Fruit fly (Drosophila melanogaster) whole organism, embryonic: ENCODE measurements around the gene cry.
A peak's percentile ranks its signal among the peaks of the same experiment; 100 is the strongest.

ENCODE experiments used
- Awh ChIP-seq: fragments of 200-800 bp; sonication (Bioruptor generic); IDR thresholded peaks from 2 replicates; pipeline ENCODE4, ENCODE4 v1.3.6; 2022; ENCODE audit warnings: missing biosample characterization, missing genetic modification characterization
- B-H2 ChIP-seq: fragments of 200-800 bp; sonication (Bioruptor generic); optimal IDR thresholded peaks from 2 replicates; lab custom pipeline; 2018; ENCODE audit warnings: missing biosample characterization, mild to moderate bottlenecking, missing genetic modification characterization
- CG10462 ChIP-seq: fragments of 200-800 bp; sonication (Bioruptor generic); optimal IDR thresholded peaks from 2 replicates; lab custom pipeline; 2016; ENCODE audit warnings: missing biosample characterization, missing genetic modification characterization
- CG11695 ChIP-seq: fragments of 200-800 bp; sonication (Bioruptor generic); IDR thresholded peaks from 3 replicates; pipeline ENCODE4 v1.3.6; 2022; ENCODE audit warnings: missing biosample characterization, missing genetic modification characterization
- CG13123 ChIP-seq: fragments of 200-800 bp; sonication (Bioruptor generic); optimal IDR thresholded peaks from 2 replicates; lab custom pipeline; 2016; ENCODE audit warnings: missing biosample characterization, missing genetic modification characterization
- CG13624 ChIP-seq: fragments of 200-800 bp; sonication (Bioruptor generic); optimal IDR thresholded peaks from 2 replicates; lab custom pipeline; 2016; ENCODE audit warnings: missing biosample characterization, missing genetic modification characterization
- CG14014 ChIP-seq: fragments of 200-800 bp; sonication (Bioruptor generic); IDR thresholded peaks from 2 replicates; pipeline ENCODE4 v1.3.6; 2022; ENCODE audit warnings: missing biosample characterization, missing genetic modification characterization
- CG17385 ChIP-seq: fragments of 200-800 bp; sonication (Bioruptor generic); optimal IDR thresholded peaks from 3 replicates; lab custom pipeline; 2018; ENCODE audit warnings: missing biosample characterization, mild to moderate bottlenecking, missing genetic modification characterization
- CG2889 ChIP-seq: fragments of 200-800 bp; sonication (Bioruptor generic); IDR thresholded peaks from 3 replicates; pipeline ENCODE4 v1.3.6; 2022; ENCODE audit warnings: missing biosample characterization, missing genetic modification characterization
- CG4360 ChIP-seq: fragments of 200-800 bp; sonication (Bioruptor generic); IDR thresholded peaks from 2 replicates; pipeline ENCODE4 v1.3.6; 2022; ENCODE audit warnings: missing biosample characterization, missing genetic modification characterization
- CG5180 ChIP-seq: fragments of 200-800 bp; sonication (Bioruptor generic); optimal IDR thresholded peaks from 3 replicates; lab custom pipeline; 2017; ENCODE audit warnings: missing biosample characterization, missing genetic modification characterization, mild to moderate bottlenecking, moderate library complexity, missing genetic modification reagents
- CG7556 ChIP-seq: fragments of 200-800 bp; sonication (Bioruptor generic); optimal IDR thresholded peaks from 2 replicates; lab custom pipeline; 2017; ENCODE audit warnings: missing biosample characterization, mild to moderate bottlenecking, missing genetic modification characterization
- CG7928 ChIP-seq: fragments of 200-800 bp; sonication (Bioruptor generic); optimal IDR thresholded peaks from 2 replicates; lab custom pipeline; 2017; ENCODE audit warnings: missing biosample characterization, mild to moderate bottlenecking, missing genetic modification characterization
- CG8290 ChIP-seq, 3 experiments: fragments of 200-800 bp; sonication (Bioruptor generic); optimal IDR thresholded peaks; 2 replicates each; lab custom pipeline; 2016 to 2019; ENCODE audit warnings: missing biosample characterization in 3 of 3, missing genetic modification characterization in 3 of 3, mild to moderate bottlenecking in 2 of 3, moderate library complexity in 1 of 3
- CG9437 ChIP-seq: fragments of 200-800 bp; sonication (Bioruptor generic); optimal IDR thresholded peaks from 2 replicates; lab custom pipeline; 2018; ENCODE audit warnings: missing biosample characterization, mild to moderate bottlenecking, missing genetic modification characterization
- CHES-1-like ChIP-seq: fragments of 200-800 bp; sonication (Bioruptor generic); optimal IDR thresholded peaks from 2 replicates; lab custom pipeline; 2016; ENCODE audit warnings: missing biosample characterization, missing genetic modification characterization
- CrebB ChIP-seq: fragments of 200-800 bp; sonication (Bioruptor generic); optimal IDR thresholded peaks from 3 replicates; lab custom pipeline; 2018; ENCODE audit warnings: missing biosample characterization, mild to moderate bottlenecking, missing genetic modification characterization
- Dad ChIP-seq: fragments of 200-800 bp; sonication (Bioruptor generic); optimal IDR thresholded peaks from 3 replicates; lab custom pipeline; 2016; ENCODE audit warnings: missing biosample characterization, missing genetic modification characterization
- Drgx ChIP-seq: fragments of 200-800 bp; sonication (Bioruptor generic); IDR thresholded peaks from 2 replicates; pipeline ENCODE4 v1.3.6; 2022; ENCODE audit warnings: missing biosample characterization, missing genetic modification characterization
- ERR ChIP-seq: fragments of 200-800 bp; sonication (Bioruptor generic); optimal IDR thresholded peaks from 2 replicates; lab custom pipeline; 2016; ENCODE audit warnings: missing biosample characterization, missing genetic modification characterization
- Gug ChIP-seq: fragments of 200-800 bp; sonication (Bioruptor generic); IDR thresholded peaks from 4 replicates; pipeline ENCODE4 v1.3.6; 2022; ENCODE audit warnings: missing biosample characterization, missing genetic modification characterization
- H15 ChIP-seq: fragments of 200-800 bp; sonication (Bioruptor generic); IDR thresholded peaks from 3 replicates; pipeline ENCODE4 v1.3.6; 2022; ENCODE audit warnings: missing biosample characterization, missing genetic modification characterization
- HLH54F ChIP-seq: fragments of 200-800 bp; sonication (Bioruptor generic); optimal IDR thresholded peaks from 3 replicates; lab custom pipeline; 2016; ENCODE audit warnings: missing biosample characterization, missing genetic modification characterization
- Hand ChIP-seq: fragments of 200-800 bp; sonication (Bioruptor generic); optimal IDR thresholded peaks from 2 replicates; lab custom pipeline; 2017; ENCODE audit warnings: mild to moderate bottlenecking, missing biosample characterization, missing genetic modification reagents, missing genetic modification characterization
- Hmx ChIP-seq: fragments of 200-800 bp; sonication (Bioruptor generic); optimal IDR thresholded peaks from 2 replicates; lab custom pipeline; 2016; ENCODE audit warnings: missing biosample characterization, missing genetic modification characterization
- Hr39 ChIP-seq: fragments of >200 bp; optimal IDR thresholded peaks from 2 replicates; lab custom pipeline; 2017
- Med ChIP-seq: fragments of 200-800 bp; sonication (Bioruptor generic); peaks from one replicate; lab custom pipeline; 2016; ENCODE audit warnings: missing biosample characterization, missing genetic modification characterization, mild to moderate bottlenecking, inconsistent platforms, moderate library complexity
- Nf-YA ChIP-seq: fragments of 200-800 bp; sonication (Bioruptor generic); IDR thresholded peaks from 2 replicates; pipeline ENCODE4 v1.3.6; 2022; ENCODE audit warnings: missing biosample characterization, missing genetic modification characterization
- Nf-YC ChIP-seq: fragments of 200-800 bp; optimal IDR thresholded peaks from 3 replicates; lab custom pipeline; 2019; ENCODE audit warnings: missing biosample characterization, mild to moderate bottlenecking, missing genetic modification characterization, moderate library complexity
- Optix ChIP-seq: fragments of 200-800 bp; sonication (Bioruptor generic); IDR thresholded peaks from 3 replicates; pipeline ENCODE4 v1.3.6; 2022; ENCODE audit warnings: missing biosample characterization, missing genetic modification characterization
- PHDP ChIP-seq: fragments of 200-800 bp; sonication (Bioruptor generic); optimal IDR thresholded peaks from 3 replicates; lab custom pipeline; 2018; ENCODE audit warnings: missing biosample characterization, mild to moderate bottlenecking, missing genetic modification characterization, moderate library complexity
- Six4 ChIP-seq: fragments of 200-800 bp; sonication (Bioruptor generic); optimal IDR thresholded peaks from 2 replicates; lab custom pipeline; 2016; ENCODE audit warnings: missing biosample characterization, missing genetic modification characterization
- Ssrp ChIP-seq: fragments of 200-800 bp; sonication (Bioruptor generic); optimal IDR thresholded peaks from 2 replicates; lab custom pipeline; 2018; ENCODE audit warnings: missing biosample characterization, mild to moderate bottlenecking, missing genetic modification characterization, moderate library complexity
- dimm ChIP-seq: fragments of 200-800 bp; sonication (Bioruptor generic); IDR thresholded peaks from 2 replicates; pipeline ENCODE4 v1.3.6; 2022; ENCODE audit warnings: missing biosample characterization, missing genetic modification characterization
- dysf ChIP-seq: fragments of 200-800 bp; sonication (Bioruptor generic); IDR thresholded peaks from 3 replicates; pipeline ENCODE4 v1.3.6; 2022; ENCODE audit warnings: missing biosample characterization, missing genetic modification characterization
- ems ChIP-seq: fragments of 200-800 bp; sonication (Bioruptor generic); optimal IDR thresholded peaks from 3 replicates; lab custom pipeline; 2016; ENCODE audit warnings: missing biosample characterization, missing genetic modification characterization
- eve ChIP-seq, 2 experiments: fragments of >200 bp; optimal IDR thresholded peaks; 2 replicates each; lab custom pipeline; 2017; ENCODE audit warnings: missing biosample characterization in 2 of 2, missing genetic modification characterization in 2 of 2
- ewg ChIP-seq: fragments of 200-800 bp; sonication (Bioruptor generic); optimal IDR thresholded peaks from 3 replicates; lab custom pipeline; 2017; ENCODE audit warnings: mild to moderate bottlenecking, missing biosample characterization, missing genetic modification reagents, missing genetic modification characterization
- inv ChIP-seq: fragments of 200-800 bp; sonication (Bioruptor generic); IDR thresholded peaks from 2 replicates; pipeline ENCODE4 v1.3.6; 2022; ENCODE audit warnings: missing biosample characterization, missing genetic modification characterization; ENCODE audit not compliant: partially characterized antibody
- knrl ChIP-seq: fragments of 200-800 bp; sonication (Bioruptor generic); IDR thresholded peaks from 3 replicates; pipeline ENCODE4 v1.3.6; 2022; ENCODE audit warnings: missing biosample characterization, missing genetic modification characterization; ENCODE audit not compliant: partially characterized antibody
- maf-S ChIP-seq: fragments of 200-800 bp; sonication (Bioruptor generic); optimal IDR thresholded peaks from 2 replicates; lab custom pipeline; 2016; ENCODE audit warnings: missing biosample characterization, missing genetic modification characterization
- nerfin-1 ChIP-seq: fragments of 200-800 bp; sonication (Bioruptor generic); optimal IDR thresholded peaks from 3 replicates; lab custom pipeline; 2019; ENCODE audit warnings: missing biosample characterization, mild to moderate bottlenecking, missing genetic modification characterization, moderate library complexity
- nerfin-2 ChIP-seq: fragments of 200-800 bp; sonication (Bioruptor generic); IDR thresholded peaks from 2 replicates; pipeline ENCODE4 v1.3.6; 2022; ENCODE audit warnings: missing biosample characterization, missing genetic modification characterization; ENCODE audit not compliant: partially characterized antibody
- rib ChIP-seq: fragments of 200-800 bp; sonication (Bioruptor generic); IDR thresholded peaks from 2 replicates; pipeline ENCODE4 v1.3.6; 2022; ENCODE audit warnings: missing biosample characterization, missing genetic modification characterization
- sd ChIP-seq: fragments of 200-800 bp; sonication (Bioruptor generic); optimal IDR thresholded peaks from 3 replicates; lab custom pipeline; 2018; ENCODE audit warnings: missing biosample characterization, mild to moderate bottlenecking, missing genetic modification characterization, moderate library complexity
- slp2 ChIP-seq: fragments of 200-800 bp; sonication (Bioruptor generic); optimal IDR thresholded peaks from 2 replicates; lab custom pipeline; 2016; ENCODE audit warnings: missing biosample characterization, missing genetic modification characterization
- sna ChIP-seq: fragments of 200-800 bp; sonication (Bioruptor generic); IDR thresholded peaks from 2 replicates; pipeline ENCODE4 v1.3.6; 2022; ENCODE audit warnings: missing biosample characterization, missing genetic modification characterization; ENCODE audit not compliant: partially characterized antibody
- vvl ChIP-seq: fragments of 200-800 bp; sonication (Bioruptor generic); IDR thresholded peaks from 2 replicates; pipeline ENCODE4 v1.3.6; 2022; ENCODE audit warnings: missing biosample characterization, missing genetic modification characterization
- zfh2 ChIP-seq: fragments of 200-800 bp; sonication (Bioruptor generic); optimal IDR thresholded peaks from 2 replicates; lab custom pipeline; 2016; ENCODE audit warnings: missing biosample characterization, missing genetic modification characterization

Gene cry

dm6 chr3R:19180263-19180893 lies 31.6 kb upstream of the cry start, which contains the start of the genes CG5555 and myd (continued):
- TF ChIP-seq CG14014 (peak; percentile 56; the same call in 1 of the 2 replicates), Nf-YA (GFP tag; lab: Robert Waterston, UW) (no peak), eve (GFP tag; optimal IDR thresholded peaks at IDR 0.05; lab: Kevin White, UChicago) (peak in 1 of 2 experiments; percentile 85), Optix (peak; percentile 42; the same call in 1 of the 3 replicates), CG4360 (GFP tag; lab: Robert Waterston, UW) (no peak), zfh2 (GFP tag; lab: Kevin White, UChicago) (peak; percentile 40), CHES-1-like (no peak), sd (tag; lab: Kevin White, UChicago) (peak; percentile 15), CG13624 (GFP tag; lab: Kevin White, UChicago) (peak; percentile 67), CG17385 (GFP tag; lab: Kevin White, UChicago) (peak; percentile 8), CG9437 (GFP tag; lab: Kevin White, UChicago) (no peak), CG2889 (GFP tag; lab: Robert Waterston, UW) (peak; percentile 64; the same call in 2 of the 3 replicates), nerfin-2 (peak; percentile 76), Gug (GFP tag; lab: Robert Waterston, UW) (no peak), Hand (GFP tag; lab: Kevin White, UChicago) (no peak), CG7928 (GFP tag; lab: Kevin White, UChicago) (peak; percentile 7), Dad (GFP tag; lab: Kevin White, UChicago) (peak; percentile 32), rib (GFP tag; lab: Robert Waterston, UW) (0 out of 2 replicates have a peak, but pooled peaks have one; percentile 60), maf-S (GFP tag; lab: Kevin White, UChicago) (peak; percentile 36), Nf-YC (tag; lab: Kevin White, UChicago) (no peak), Awh (GFP tag; lab: Robert Waterston, UW) (no peak), CG13123 (no peak), knrl (GFP tag; lab: Robert Waterston, UW) (peak; percentile 65; the same call in 2 of the 3 replicates), CG5180 (GFP tag; lab: Kevin White, UChicago) (peak; percentile 96), ems (GFP tag; lab: Kevin White, UChicago) (no peak), H15 (GFP tag; lab: Robert Waterston, UW) (no peak), sna (GFP tag; lab: Robert Waterston, UW) (peak; percentile 82), B-H2 (peak; percentile 59), vvl (GFP tag; lab: Robert Waterston, UW) (peak; percentile 65; the same call in 1 of the 2 replicates), PHDP (tag; lab: Kevin White, UChicago) (peak; percentile 63), CG7556 (GFP tag; lab: Kevin White, UChicago) (no peak), Hmx (GFP tag; lab: Kevin White, UChicago) (no peak), CG10462 (GFP tag; lab: Kevin White, UChicago) (no peak), inv (GFP tag; lab: Robert Waterston, UW) (peak; percentile 49), ewg (GFP tag; lab: Kevin White, UChicago) (no peak), CrebB (peak; percentile 32), CG8290 (GFP tag; optimal IDR thresholded peaks at IDR 0.05; lab: Kevin White, UChicago) (no peak), CG8290 (tag; optimal IDR thresholded peaks at IDR 0.05; lab: Kevin White, UChicago) (peak in 1 of 2 experiments; percentile 63), CG11695 (GFP tag; lab: Robert Waterston, UW) (peak; percentile 46; the same call in 1 of the 3 replicates), Med (GFP tag; lab: Kevin White, UChicago) (peak; percentile 93), dysf (GFP tag; lab: Robert Waterston, UW) (peak; percentile 48; the same call in 2 of the 3 replicates), dimm (GFP tag; lab: Robert Waterston, UW) (no peak), ERR (GFP tag; lab: Kevin White, UChicago) (no peak), HLH54F (peak; percentile 60), slp2 (GFP tag; lab: Kevin White, UChicago) (peak; percentile 1), Drgx (GFP tag; lab: Robert Waterston, UW) (peak; percentile 73), Hr39 (no peak), Six4 (GFP tag; lab: Kevin White, UChicago) (peak; percentile 2), Ssrp (tag; lab: Kevin White, UChicago) (no peak), nerfin-1 (tag; lab: Kevin White, UChicago) (no peak)
